Worm (Caenorhabditis elegans): ENCODE measurements around the gene droe-8.

droe-8 gene

DNA sequence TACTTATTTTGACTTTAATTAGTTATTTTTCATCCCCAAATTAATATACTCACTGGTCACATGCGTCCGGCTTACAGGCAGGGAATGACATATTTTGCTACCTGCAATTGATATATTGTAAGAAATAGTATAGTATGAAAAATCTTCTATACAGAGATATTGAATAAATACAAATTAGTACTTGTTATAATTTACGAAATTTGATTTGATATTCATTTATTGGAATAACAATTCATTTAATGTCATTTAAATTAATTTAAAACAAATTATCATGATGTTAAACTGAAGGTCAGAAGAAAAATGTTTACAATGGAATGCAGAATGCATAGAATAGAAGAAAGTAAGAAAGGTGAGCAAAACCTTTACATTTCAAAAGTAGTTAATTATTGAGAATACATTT, 32.3 kb downstream of the droe-8 start, which contains the start of gene B0507.7:
TSS of gene B0507.7 (minus strand) at position 101 of the 400 bp plus-strand sequence.
- TF ChIP-seq R02D3.7 (tag; optimal IDR thresholded peaks at IDR 0.05) = no peak
- no peak for TF ChIP-seq nhr-237 (tag; optimal IDR thresholded peaks at IDR 0.05)
- no peak for TF ChIP-seq elt-1 (tag; optimal IDR thresholded peaks at IDR 0.05)
- TF ChIP-seq mdl-1 (tag; optimal IDR thresholded peaks at IDR 0.05) = no peak
- TF ChIP-seq lsy-12 (tag; optimal IDR thresholded peaks at IDR 0.05) = no peak
- TF ChIP-seq elt-2 (tag; optimal IDR thresholded peaks at IDR 0.05) = no peak
- no peak for TF ChIP-seq nhr-77 (tag; optimal IDR thresholded peaks at IDR 0.05)
- no peak for TF ChIP-seq ztf-11 (tag; optimal IDR thresholded peaks at IDR 0.05)
- no peak for TF ChIP-seq fkh-2 (tag; optimal IDR thresholded peaks at IDR 0.05)
- TF ChIP-seq nhr-12 (tag; optimal IDR thresholded peaks at IDR 0.05) = no peak
- TF ChIP-seq unc-39 (tag; optimal IDR thresholded peaks at IDR 0.05) = no peak
- TF ChIP-seq sea-2 (GFP tag; optimal IDR thresholded peaks at IDR 0.05) = no peak
- no peak for TF ChIP-seq ama-1 (optimal IDR thresholded peaks at IDR 0.05)
- TF ChIP-seq jun-1 (tag; optimal IDR thresholded peaks at IDR 0.05) = no peak
- TF ChIP-seq pha-4 (tag; optimal IDR thresholded peaks at IDR 0.05) = no peak
- no peak for TF ChIP-seq tbx-2 (tag; optimal IDR thresholded peaks at IDR 0.05)

DNA sequence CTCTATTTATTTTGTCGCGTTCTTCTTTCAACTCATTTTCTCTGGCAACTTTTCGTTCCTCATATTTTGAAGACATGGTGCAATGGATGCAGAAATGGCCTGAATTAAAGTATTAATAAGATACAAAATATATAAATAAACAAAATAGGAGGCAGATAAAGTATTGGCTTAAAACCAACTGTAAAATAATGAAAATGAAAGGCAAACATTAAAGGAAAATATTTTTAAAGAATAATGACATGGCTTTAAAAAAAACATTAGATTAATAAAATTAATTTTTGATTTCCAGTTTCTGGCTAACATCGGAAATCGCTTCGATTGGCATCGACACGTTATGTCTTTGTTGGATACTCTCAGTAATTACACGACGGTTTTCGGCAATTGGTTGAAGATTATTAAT, 34.1 kb downstream of the droe-8 start, which contains the start of gene ddn-1:
TSS of gene ddn-1 (minus strand) at position 101 of the 400 bp plus-strand sequence.
- no peak for TF ChIP-seq snpc-4 (tag; optimal IDR thresholded peaks at IDR 0.05)
- TF ChIP-seq nhr-67 (tag; optimal IDR thresholded peaks at IDR 0.05) = no peak
- TF ChIP-seq nhr-77 (tag; optimal IDR thresholded peaks at IDR 0.05) = no peak
- TF ChIP-seq zag-1 (tag; optimal IDR thresholded peaks at IDR 0.05) = no peak
- TF ChIP-seq ceh-28 (tag; optimal IDR thresholded peaks at IDR 0.05) = no peak
- no peak for TF ChIP-seq ama-1 (optimal IDR thresholded peaks at IDR 0.05)
- TF ChIP-seq elt-2 (tag; optimal IDR thresholded peaks at IDR 0.05) = no peak
- no peak for TF ChIP-seq nhr-11 (tag; optimal IDR thresholded peaks at IDR 0.05)
- no peak for TF ChIP-seq ZK546.5 (tag; optimal IDR thresholded peaks at IDR 0.05)
- no peak for TF ChIP-seq elt-3 (tag; optimal IDR thresholded peaks at IDR 0.05)
- TF ChIP-seq mdl-1 (tag; optimal IDR thresholded peaks at IDR 0.05) = no peak
- no peak for TF ChIP-seq aly-2 (tag; optimal IDR thresholded peaks at IDR 0.05)
- no peak for TF ChIP-seq sea-2 (GFP tag; optimal IDR thresholded peaks at IDR 0.05)
- TF ChIP-seq egl-27 (tag; optimal IDR thresholded peaks at IDR 0.05) = no peak
- no peak for TF ChIP-seq skn-1 (tag; optimal IDR thresholded peaks at IDR 0.05)
- TF ChIP-seq nhr-12 (tag; optimal IDR thresholded peaks at IDR 0.05) = no peak
- no peak for TF ChIP-seq elt-1 (tag; optimal IDR thresholded peaks at IDR 0.05)
- TF ChIP-seq tbx-2 (tag; optimal IDR thresholded peaks at IDR 0.05) = no peak
- no peak for TF ChIP-seq ztf-4 (tag; optimal IDR thresholded peaks at IDR 0.05)
- TF ChIP-seq jun-1 (tag; optimal IDR thresholded peaks at IDR 0.05) = no peak

DNA sequence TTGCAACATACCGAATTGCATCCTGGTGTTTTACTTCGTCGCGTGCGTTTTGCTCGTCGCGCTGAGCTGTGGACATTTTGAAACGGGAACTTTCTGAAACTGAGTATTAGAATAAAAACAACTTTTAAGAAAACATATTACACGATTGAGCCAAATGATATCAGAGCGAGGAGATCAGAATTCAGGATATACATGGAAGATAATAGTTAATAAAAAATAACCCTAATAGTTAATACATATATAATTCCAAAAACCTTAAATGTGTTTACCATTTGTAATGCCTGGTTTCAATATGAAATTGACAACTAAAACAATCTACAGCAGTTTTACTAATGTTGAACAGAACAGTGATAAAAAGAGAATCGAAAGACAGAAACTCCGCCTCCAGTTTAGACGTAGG, 36.5 kb downstream of the droe-8 start, which contains the start of gene B0507.8:
TSS of gene B0507.8 (minus strand) at position 101 of the 400 bp plus-strand sequence.
- TF ChIP-seq unc-39 (tag; optimal IDR thresholded peaks at IDR 0.05) = no peak
- no peak for TF ChIP-seq ztf-11 (tag; optimal IDR thresholded peaks at IDR 0.05)
- TF ChIP-seq fkh-2 (tag; optimal IDR thresholded peaks at IDR 0.05) = no peak
- TF ChIP-seq nhr-237 (tag; optimal IDR thresholded peaks at IDR 0.05) = no peak
- no peak for TF ChIP-seq unc-62 (GFP tag; optimal IDR thresholded peaks at IDR 0.05)
- TF ChIP-seq jun-1 (tag; optimal IDR thresholded peaks at IDR 0.05) = no peak
- no peak for TF ChIP-seq nhr-28 (tag; optimal IDR thresholded peaks at IDR 0.05)
- no peak for TF ChIP-seq nhr-23 (tag; optimal IDR thresholded peaks at IDR 0.05)
- no peak for TF ChIP-seq elt-1 (tag; optimal IDR thresholded peaks at IDR 0.05)
- no peak for TF ChIP-seq elt-3 (tag; optimal IDR thresholded peaks at IDR 0.05)
- no peak for TF ChIP-seq nhr-43 (tag; optimal IDR thresholded peaks at IDR 0.05; ENCODE audit: poor library complexity, severe bottlenecking)
- TF ChIP-seq ceh-28 (tag; optimal IDR thresholded peaks at IDR 0.05) = no peak
- no peak for TF ChIP-seq egl-27 (tag; optimal IDR thresholded peaks at IDR 0.05)
- TF ChIP-seq mdl-1 (tag; optimal IDR thresholded peaks at IDR 0.05) = no peak
- TF ChIP-seq lsy-12 (tag; optimal IDR thresholded peaks at IDR 0.05) = no peak
- no peak for TF ChIP-seq tbx-2 (tag; optimal IDR thresholded peaks at IDR 0.05)
- TF ChIP-seq nfya-1 (tag; optimal IDR thresholded peaks at IDR 0.05; ENCODE audit: insufficient read depth) = no peak
- no peak for TF ChIP-seq nhr-25 (tag; optimal IDR thresholded peaks at IDR 0.05)
- no peak for TF ChIP-seq hmg-11 (tag; optimal IDR thresholded peaks at IDR 0.05)

DNA sequence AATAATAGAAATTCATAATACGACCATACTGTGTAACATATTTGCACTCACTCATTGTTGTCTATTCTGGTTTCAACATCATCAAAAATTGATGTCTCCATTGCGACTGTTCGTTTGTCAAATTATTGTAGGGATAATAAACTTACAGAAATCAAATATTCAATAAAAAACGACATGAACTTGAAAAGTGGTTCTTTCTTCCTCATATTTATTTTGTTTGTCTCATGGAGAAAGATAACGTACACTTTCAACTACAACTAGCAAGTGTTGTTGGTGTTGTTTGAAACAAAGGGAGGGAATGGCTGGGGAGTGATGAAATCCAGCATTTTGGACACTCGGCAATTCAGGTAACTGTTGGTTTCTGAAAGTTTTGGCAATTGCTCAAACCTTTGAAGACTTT, 39.6 kb downstream of the droe-8 start, which contains the start of gene B0507.9:
TSS of gene B0507.9 (minus strand) at position 101 of the 400 bp plus-strand sequence.
- TF ChIP-seq lin-15B (tag; optimal IDR thresholded peaks at IDR 0.05) = no peak
- no peak for TF ChIP-seq elt-3 (tag; optimal IDR thresholded peaks at IDR 0.05)
- no peak for TF ChIP-seq ceh-9 (tag; optimal IDR thresholded peaks at IDR 0.05)
- no peak for TF ChIP-seq egl-27 (tag; optimal IDR thresholded peaks at IDR 0.05)
- TF ChIP-seq ZK546.5 (tag; optimal IDR thresholded peaks at IDR 0.05) = no peak
- no peak for TF ChIP-seq fos-1 (tag; optimal IDR thresholded peaks at IDR 0.05)
- TF ChIP-seq sea-2 (GFP tag; optimal IDR thresholded peaks at IDR 0.05) = no peak
- TF ChIP-seq mdl-1 (tag; optimal IDR thresholded peaks at IDR 0.05) = no peak
- no peak for TF ChIP-seq fkh-10 (GFP tag; optimal IDR thresholded peaks at IDR 0.05)

All from whole organism, L3 larva.